Fruit fly (Drosophila melanogaster) Kc167 (cell line): ENCODE data around the gene Sik2.

Experiments
- Myc ChIP-seq: fragments of >200 bp; optimal IDR thresholded peaks from 2 replicates; lab custom pipeline; 2017; ENCODE audit warnings: missing external identifiers
- Sin3A ChIP-seq: fragments of >200 bp; optimal IDR thresholded peaks from 2 replicates; lab custom pipeline; 2018; ENCODE audit warnings: missing external identifiers
- h ChIP-seq: fragments of >200 bp; optimal IDR thresholded peaks from 3 replicates; lab custom pipeline; 2018; ENCODE audit warnings: missing external identifiers
- insv ChIP-seq: fragments of >200 bp; optimal IDR thresholded peaks from 3 replicates; lab custom pipeline; 2018; ENCODE audit warnings: missing external identifiers
- psq ChIP-seq: fragments of >200 bp; optimal IDR thresholded peaks from 2 replicates; lab custom pipeline; 2017; ENCODE audit warnings: missing external identifiers
- ttk ChIP-seq: sonication (Bioruptor generic); optimal IDR thresholded peaks from 2 replicates; lab custom pipeline; 2017; ENCODE audit warnings: missing external identifiers

DNA sequence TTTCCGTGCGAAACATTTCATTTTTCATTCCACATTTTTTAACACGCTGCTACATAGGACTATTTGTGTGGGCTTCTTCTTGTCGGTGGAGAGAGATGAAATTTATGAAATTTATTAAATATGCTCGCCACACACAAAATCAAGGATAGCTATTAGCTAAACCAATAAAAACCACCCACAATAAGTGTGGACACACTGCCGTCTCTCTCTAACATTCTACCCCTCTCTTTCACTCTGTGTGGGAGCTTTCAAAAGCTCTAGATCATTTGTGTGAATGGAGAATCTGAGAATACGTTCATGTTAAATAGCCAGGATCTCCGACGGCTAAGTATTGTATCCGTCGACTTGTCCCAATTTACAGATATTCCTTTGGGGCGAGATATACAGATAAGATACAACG lies 24.1 kb downstream of the Sik2 start:
- TF ChIP-seq psq (lab: Kevin White, UChicago) (no peak), Myc (lab: Kevin White, UChicago) (no peak), Sin3A (lab: Kevin White, UChicago) (no peak), insv (lab: Kevin White, UChicago) (no peak), h (lab: Kevin White, UChicago) (no peak), ttk (lab: Kevin White, UChicago) (no peak)
